Fruit fly (Drosophila melanogaster) whole organism, prepupa: Measurements from ENCODE around the gene sim.
A peak's percentile ranks its signal among the peaks of the same experiment; 100 is the strongest.

ENCODE experiments used
- Blimp-1 ChIP-seq: fragments of 200-800 bp; sonication (Bioruptor generic); optimal IDR thresholded peaks from 3 replicates; lab custom pipeline; 2017; ENCODE audit warnings: missing biosample characterization, missing genetic modification characterization, mild to moderate bottlenecking, moderate library complexity, missing genetic modification reagents
- CG10631 ChIP-seq: fragments of 200-800 bp; sonication (Bioruptor generic); optimal IDR thresholded peaks from 2 replicates; lab custom pipeline; 2016; ENCODE audit warnings: missing biosample characterization, missing genetic modification characterization
- CG11762 ChIP-seq: fragments of 200-800 bp; sonication (Bioruptor generic); optimal IDR thresholded peaks from 3 replicates; lab custom pipeline; 2016; ENCODE audit warnings: missing biosample characterization, missing genetic modification characterization; ENCODE audit not compliant: insufficient read depth
- CG11902 ChIP-seq: fragments of 200-800 bp; sonication (Bioruptor generic); optimal IDR thresholded peaks from 3 replicates; lab custom pipeline; 2016; ENCODE audit warnings: missing biosample characterization, missing genetic modification characterization
- CG1621 ChIP-seq: fragments of 200-800 bp; sonication (Bioruptor generic); optimal IDR thresholded peaks from 3 replicates; lab custom pipeline; 2018; ENCODE audit warnings: missing biosample characterization, mild to moderate bottlenecking, missing genetic modification characterization
- CG16779 ChIP-seq: fragments of 200-800 bp; sonication (Bioruptor generic); optimal IDR thresholded peaks from 3 replicates; lab custom pipeline; 2017; ENCODE audit warnings: missing biosample characterization, mild to moderate bottlenecking, missing genetic modification characterization
- CG3032 ChIP-seq: fragments of 200-800 bp; optimal IDR thresholded peaks from 2 replicates; lab custom pipeline; 2019; ENCODE audit warnings: missing biosample characterization, mild to moderate bottlenecking, missing genetic modification characterization, moderate library complexity
- CG32006 ChIP-seq: fragments of 200-800 bp; sonication (Bioruptor generic); optimal IDR thresholded peaks from 3 replicates; lab custom pipeline; 2017; ENCODE audit warnings: missing biosample characterization, mild to moderate bottlenecking, missing genetic modification characterization
- CG34406 ChIP-seq: fragments of 200-800 bp; sonication (Bioruptor generic); optimal IDR thresholded peaks from 3 replicates; lab custom pipeline; 2016; ENCODE audit warnings: missing biosample characterization, missing genetic modification characterization
- CG3919 ChIP-seq: fragments of 200-800 bp; sonication (Bioruptor generic); optimal IDR thresholded peaks from 3 replicates; lab custom pipeline; 2016; ENCODE audit warnings: missing biosample characterization, missing genetic modification characterization
- CG4318 ChIP-seq: fragments of 200-800 bp; sonication (Bioruptor generic); optimal IDR thresholded peaks from 3 replicates; lab custom pipeline; 2017; ENCODE audit warnings: missing biosample characterization, mild to moderate bottlenecking, missing genetic modification characterization
- CG6163 ChIP-seq: fragments of 200-800 bp; sonication (Bioruptor generic); IDR thresholded peaks from 3 replicates; pipeline ENCODE4 v1.3.6; 2022; ENCODE audit warnings: missing biosample characterization, missing genetic modification characterization
- CG6276 ChIP-seq: fragments of 200-800 bp; sonication (Bioruptor generic); optimal IDR thresholded peaks from 2 replicates; lab custom pipeline; 2017; ENCODE audit warnings: missing biosample characterization, mild to moderate bottlenecking, missing genetic modification characterization
- CG6808 ChIP-seq: fragments of 200-800 bp; sonication (Bioruptor generic); optimal IDR thresholded peaks from 3 replicates; lab custom pipeline; 2017; ENCODE audit warnings: missing biosample characterization, missing genetic modification characterization, mild to moderate bottlenecking, moderate library complexity, missing genetic modification reagents
- CG6854 ChIP-seq: fragments of 200-800 bp; sonication (Bioruptor generic); optimal IDR thresholded peaks from 2 replicates; lab custom pipeline; 2017; ENCODE audit warnings: missing biosample characterization, mild to moderate bottlenecking, missing genetic modification characterization
- CG7368 ChIP-seq: fragments of 200-800 bp; sonication (Bioruptor generic); optimal IDR thresholded peaks from 3 replicates; lab custom pipeline; 2016; ENCODE audit warnings: missing biosample characterization, missing genetic modification characterization
- CG8119 ChIP-seq: fragments of 200-800 bp; sonication (Bioruptor generic); IDR thresholded peaks from 3 replicates; pipeline ENCODE4 v1.3.6; 2022; ENCODE audit warnings: missing biosample characterization, missing genetic modification characterization
- CG8319 ChIP-seq: fragments of 200-800 bp; sonication (Bioruptor generic); optimal IDR thresholded peaks from 3 replicates; lab custom pipeline; 2016; ENCODE audit warnings: missing biosample characterization, missing genetic modification characterization
- CG8632 ChIP-seq: fragments of 200-800 bp; sonication (Bioruptor generic); optimal IDR thresholded peaks from 3 replicates; lab custom pipeline; 2016; ENCODE audit warnings: missing biosample characterization, missing genetic modification characterization
- CG9139 ChIP-seq: fragments of 200-800 bp; sonication (Bioruptor generic); optimal IDR thresholded peaks from 3 replicates; lab custom pipeline; 2017; ENCODE audit warnings: missing biosample characterization, mild to moderate bottlenecking, missing genetic modification characterization
- Eip75B ChIP-seq: fragments of 200-800 bp; sonication (Bioruptor generic); optimal IDR thresholded peaks from 3 replicates; lab custom pipeline; 2016; ENCODE audit warnings: missing biosample characterization, missing genetic modification characterization
- Eip78C ChIP-seq: fragments of 200-800 bp; sonication (Bioruptor generic); peaks from one replicate; lab custom pipeline; 2016; ENCODE audit warnings: missing biosample characterization, missing genetic modification characterization
- Ets21C ChIP-seq: fragments of 200-800 bp; sonication (Bioruptor generic); optimal IDR thresholded peaks from 3 replicates; lab custom pipeline; 2016; ENCODE audit warnings: missing biosample characterization, missing genetic modification characterization
- Gug ChIP-seq: fragments of 200-800 bp; sonication (Bioruptor generic); IDR thresholded peaks from 2 replicates; pipeline ENCODE4 v1.3.6; 2022; ENCODE audit warnings: missing biosample characterization, missing genetic modification characterization
- Hr38 ChIP-seq: sonication (Bioruptor generic); optimal IDR thresholded peaks from 2 replicates; lab custom pipeline; 2016; ENCODE audit warnings: missing biosample characterization, missing genetic modification characterization
- Hr39 ChIP-seq: fragments of 200-800 bp; sonication (Bioruptor generic); optimal IDR thresholded peaks from 2 replicates; lab custom pipeline; 2016; ENCODE audit warnings: missing biosample characterization, missing genetic modification characterization
- Lpt ChIP-seq: fragments of 200-800 bp; sonication (Bioruptor generic); optimal IDR thresholded peaks from 3 replicates; lab custom pipeline; 2016; ENCODE audit warnings: missing biosample characterization, missing genetic modification characterization
- Met ChIP-seq: fragments of 200-800 bp; sonication (Bioruptor generic); optimal IDR thresholded peaks from 3 replicates; lab custom pipeline; 2016; ENCODE audit warnings: missing biosample characterization, missing genetic modification characterization
- OdsH ChIP-seq: fragments of 200-800 bp; sonication (Bioruptor generic); optimal IDR thresholded peaks from 3 replicates; lab custom pipeline; 2016; ENCODE audit warnings: missing biosample characterization, missing genetic modification characterization
- Smox ChIP-seq: fragments of 200-800 bp; sonication (Bioruptor generic); optimal IDR thresholded peaks from 3 replicates; lab custom pipeline; 2016; ENCODE audit warnings: missing biosample characterization, missing genetic modification characterization
- Sox102F ChIP-seq: fragments of 200-800 bp; sonication (Bioruptor generic); optimal IDR thresholded peaks from 2 replicates; lab custom pipeline; 2016; ENCODE audit warnings: missing biosample characterization, mild to moderate bottlenecking, missing genetic modification characterization
- Sox15 ChIP-seq: fragments of 200-800 bp; sonication (Bioruptor generic); optimal IDR thresholded peaks from 3 replicates; lab custom pipeline; 2016; ENCODE audit warnings: missing biosample characterization, missing genetic modification characterization
- achi ChIP-seq: fragments of 200-800 bp; sonication (Bioruptor generic); optimal IDR thresholded peaks from 3 replicates; lab custom pipeline; 2016; ENCODE audit warnings: missing biosample characterization, missing genetic modification characterization
- acj6 ChIP-seq: fragments of 200-800 bp; sonication (Bioruptor generic); optimal IDR thresholded peaks from 3 replicates; lab custom pipeline; 2016; ENCODE audit warnings: missing biosample characterization, missing genetic modification characterization
- cyc ChIP-seq: fragments of 200-800 bp; sonication (Bioruptor generic); optimal IDR thresholded peaks from 3 replicates; lab custom pipeline; 2016; ENCODE audit warnings: missing biosample characterization, missing genetic modification characterization
- dac ChIP-seq: fragments of 200-800 bp; sonication (Bioruptor generic); optimal IDR thresholded peaks from 2 replicates; lab custom pipeline; 2017; ENCODE audit warnings: missing biosample characterization, mild to moderate bottlenecking, missing genetic modification characterization
- fd59A ChIP-seq: fragments of 200-800 bp; sonication (Bioruptor generic); optimal IDR thresholded peaks from 2 replicates; lab custom pipeline; 2017; ENCODE audit warnings: missing biosample characterization, mild to moderate bottlenecking, missing genetic modification characterization, missing genetic modification reagents
- lz ChIP-seq: fragments of 200-800 bp; sonication (Bioruptor generic); optimal IDR thresholded peaks from 3 replicates; lab custom pipeline; 2016; ENCODE audit warnings: missing biosample characterization, missing genetic modification characterization
- net ChIP-seq: fragments of 200-800 bp; sonication (Bioruptor generic); optimal IDR thresholded peaks from 3 replicates; lab custom pipeline; 2016; ENCODE audit warnings: missing biosample characterization, missing genetic modification characterization
- pdm3 ChIP-seq: fragments of 200-800 bp; sonication (Bioruptor generic); optimal IDR thresholded peaks from 3 replicates; lab custom pipeline; 2016; ENCODE audit warnings: missing biosample characterization, missing genetic modification characterization
- salr ChIP-seq, 2 experiments: fragments of 200-800 bp; sonication (Bioruptor generic); optimal IDR thresholded peaks; 3 replicates each; lab custom pipeline; 2016 to 2018; ENCODE audit warnings: missing biosample characterization in 2 of 2, missing genetic modification characterization in 2 of 2, mild to moderate bottlenecking in 1 of 2
- spab ChIP-seq: fragments of 200-800 bp; sonication (Bioruptor generic); optimal IDR thresholded peaks from 2 replicates; lab custom pipeline; 2017; ENCODE audit warnings: missing biosample characterization, mild to moderate bottlenecking, missing genetic modification characterization, missing genetic modification reagents
- ss ChIP-seq, 2 experiments: fragments of 200-800 bp; sonication (Bioruptor generic); optimal IDR thresholded peaks; 2 replicates in 1 of 2; 3 replicates in 1 of 2; lab custom pipeline; 2017 to 2018; ENCODE audit warnings: mild to moderate bottlenecking in 2 of 2, missing biosample characterization in 2 of 2, missing genetic modification characterization in 2 of 2, moderate library complexity in 1 of 2
- topi ChIP-seq: fragments of 200-800 bp; sonication (Bioruptor generic); optimal IDR thresholded peaks from 3 replicates; lab custom pipeline; 2016; ENCODE audit warnings: missing biosample characterization, missing genetic modification characterization
- vri ChIP-seq: fragments of 200-800 bp; sonication (Bioruptor generic); optimal IDR thresholded peaks from 3 replicates; lab custom pipeline; 2016; ENCODE audit warnings: missing biosample characterization, mild to moderate bottlenecking, missing genetic modification characterization

The sim gene

DNA sequence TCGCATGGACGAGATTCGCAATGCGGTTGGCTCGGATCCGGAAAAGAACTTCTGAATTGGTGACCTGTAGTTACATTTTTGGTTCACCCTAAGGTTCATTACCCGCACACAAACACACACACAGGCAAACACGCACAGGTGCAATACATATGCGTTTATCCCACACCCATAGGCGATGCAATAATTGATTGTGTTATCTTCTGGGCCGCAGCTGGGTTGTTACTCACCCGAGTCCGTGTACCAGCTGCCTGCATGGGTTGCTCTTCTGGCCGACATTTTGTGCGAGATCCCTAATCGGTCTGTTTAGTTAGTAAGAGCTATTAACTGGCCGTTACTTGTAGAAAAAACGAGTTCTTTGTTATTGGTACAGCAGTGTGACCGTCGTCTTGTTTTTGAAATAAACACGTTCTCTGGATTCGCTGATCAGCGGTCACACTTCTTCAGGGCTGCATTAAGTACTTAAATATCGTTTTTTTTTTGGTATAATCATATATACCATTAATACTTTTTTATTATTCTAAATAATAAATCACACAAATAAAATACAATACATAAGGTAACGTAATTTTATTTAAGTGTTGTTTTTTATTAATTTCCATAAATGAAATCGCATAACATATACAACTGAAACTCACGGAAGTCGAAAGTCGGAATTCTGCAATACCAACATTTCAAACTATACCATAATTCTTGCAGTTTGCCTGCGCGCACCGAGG is 46.5 kb upstream of the sim start, which contains the start of gene CG8031 (continued):
- TF ChIP-seq Blimp-1 (GFP tag; lab: Kevin White, UChicago) (no peak), achi (GFP tag; lab: Kevin White, UChicago) (no peak), acj6 (no peak), Ets21C (GFP tag; lab: Kevin White, UChicago) (no peak), Met (no peak), Sox102F (GFP tag; lab: Kevin White, UChicago) (no peak)

DNA sequence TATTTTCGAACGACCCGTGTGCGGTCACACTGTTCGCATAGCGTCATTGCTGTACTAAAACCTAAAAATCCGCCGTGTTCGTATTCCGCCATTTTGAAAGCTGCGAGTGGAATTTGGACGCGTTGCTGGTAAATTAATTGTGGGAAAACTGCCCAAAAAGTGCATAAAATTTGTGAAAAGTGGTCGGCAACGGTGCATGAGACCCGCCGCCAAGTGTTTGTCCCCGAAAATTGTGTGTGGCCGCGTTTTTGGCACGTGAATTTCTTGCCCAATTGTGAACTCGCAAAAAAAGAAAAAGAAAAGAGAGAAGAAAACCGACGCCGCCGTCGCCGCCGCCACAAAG is 46.0 kb upstream of the sim start, which contains the start of gene CtBP:
Gene CtBP, plus strand, starts transcription at position 29 of the 343 bp plus-strand sequence.
- TF ChIP-seq CG32006 (no peak), CG8119 (GFP tag; lab: Robert Waterston, UW) (0 out of 3 replicates have a peak, but pooled peaks have one; percentile 26), CG9139 (no peak), pdm3 (no peak), Lpt (GFP tag; lab: Kevin White, UChicago) (no peak), Sox102F (GFP tag; lab: Kevin White, UChicago) (no peak), CG6276 (GFP tag; lab: Kevin White, UChicago) (no peak), CG16779 (tag; lab: Kevin White, UChicago) (peak; percentile 15), ss (GFP tag; optimal IDR thresholded peaks at IDR 0.05; lab: Kevin White, UChicago) (peak in 1 of 2 experiments; percentile 31), CG6854 (GFP tag; lab: Kevin White, UChicago) (peak; percentile 40), CG4318 (no peak), CG34406 (GFP tag; lab: Kevin White, UChicago) (no peak), vri (no peak), OdsH (GFP tag; lab: Kevin White, UChicago) (no peak), net (no peak), Hr39 (GFP tag; lab: Kevin White, UChicago) (no peak), CG3032 (no peak), CG1621 (tag; lab: Kevin White, UChicago) (peak; percentile 92), spab (GFP tag; lab: Kevin White, UChicago) (no peak)

DNA sequence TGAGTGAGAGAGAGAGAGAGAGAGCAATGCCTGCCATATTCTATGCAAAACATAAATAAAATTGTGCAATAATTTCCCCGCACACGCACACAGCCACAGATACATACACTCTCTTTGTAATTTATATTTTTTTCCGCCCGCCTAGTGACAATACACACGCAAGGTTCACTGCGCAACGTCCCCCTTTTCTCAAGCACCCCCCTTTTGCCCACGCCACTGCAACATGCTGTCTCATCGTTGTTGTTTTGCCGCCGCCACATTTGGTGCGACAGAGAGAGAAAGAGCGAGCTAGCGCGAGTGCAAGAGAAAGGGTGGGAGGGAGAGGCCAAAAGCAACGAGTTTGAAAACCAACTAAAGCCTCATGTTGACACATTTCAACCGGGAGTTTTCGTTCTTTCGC is 45.2 kb upstream of the sim start:
- TF ChIP-seq CG8319 (GFP tag; lab: Kevin White, UChicago) (peak; percentile 63), Eip75B (GFP tag; lab: Kevin White, UChicago) (peak; percentile 58), pdm3 (peak; percentile 78), CG32006 (peak; percentile 77), OdsH (GFP tag; lab: Kevin White, UChicago) (peak; percentile 77), CG6808 (GFP tag; lab: Kevin White, UChicago) (peak; percentile 69), topi (GFP tag; lab: Kevin White, UChicago) (peak; percentile 66), CG11902 (GFP tag; lab: Kevin White, UChicago) (peak; percentile 65), Gug (GFP tag; lab: Robert Waterston, UW) (peak; percentile 80), CG34406 (GFP tag; lab: Kevin White, UChicago) (peak; percentile 56), spab (GFP tag; lab: Kevin White, UChicago) (peak; percentile 47), Sox15 (peak; percentile 73), CG10631 (GFP tag; lab: Kevin White, UChicago) (peak; percentile 72), Lpt (GFP tag; lab: Kevin White, UChicago) (peak; percentile 76), vri (peak; percentile 86), CG3032 (peak; percentile 49), CG11762 (GFP tag; lab: Kevin White, UChicago) (peak; percentile 33), CG6854 (GFP tag; lab: Kevin White, UChicago) (peak; percentile 26), fd59A (GFP tag; lab: Kevin White, UChicago) (peak; percentile 33), ss (GFP tag; optimal IDR thresholded peaks at IDR 0.05; lab: Kevin White, UChicago) (peak; percentile 71 to 75), CG8632 (GFP tag; lab: Kevin White, UChicago) (peak; percentile 62), net (peak; percentile 80), acj6 (peak; percentile 73), Sox102F (GFP tag; lab: Kevin White, UChicago) (peak; percentile 71), dac (GFP tag; lab: Kevin White, UChicago) (peak; percentile 77), Smox (GFP tag; lab: Kevin White, UChicago) (peak; percentile 68), Hr38 (GFP tag; lab: Kevin White, UChicago) (no peak), lz (GFP tag; lab: Kevin White, UChicago) (peak; percentile 82), Eip78C (GFP tag; lab: Kevin White, UChicago) (peak; percentile 92), CG4318 (no peak), CG6163 (GFP tag; lab: Robert Waterston, UW) (peak; percentile 88), CG7368 (GFP tag; lab: Kevin White, UChicago) (peak; percentile 74), cyc (GFP tag; lab: Kevin White, UChicago) (peak; percentile 74), Hr39 (GFP tag; lab: Kevin White, UChicago) (peak; percentile 75), salr (GFP tag; optimal IDR thresholded peaks at IDR 0.05; lab: Kevin White, UChicago) (peak; percentile 50 to 55), CG3919 (peak; percentile 72)
